Worm (Caenorhabditis elegans) whole organism, L1 larva: ENCODE measurements around the gene aakg-5.

ENCODE experiments used
- C16A3.4 ChIP-seq: fragments of 150-350 bp; optimal IDR thresholded peaks from 2 replicates; lab custom pipeline; 2014; ENCODE audit warnings: missing biosample characterization, missing genetic modification characterization
- Y116A8C.19 ChIP-seq: sonication (generic microtip); optimal IDR thresholded peaks from 2 replicates; lab custom pipeline; 2016; ENCODE audit warnings: missing compliant biosample characterization, missing genetic modification characterization, borderline replicate concordance
- aly-2 ChIP-seq: fragments of 150-350 bp; optimal IDR thresholded peaks from 2 replicates; lab custom pipeline; 2014; ENCODE audit warnings: missing biosample characterization, missing genetic modification characterization
- ama-1 ChIP-seq: fragments of 150-350 bp; optimal IDR thresholded peaks from 2 replicates; lab custom pipeline; 2014
- ceh-63 ChIP-seq: fragments of 200-800 bp; sonication (Bioruptor generic); optimal IDR thresholded peaks from 2 replicates; lab custom pipeline; 2018; ENCODE audit warnings: mild to moderate bottlenecking, missing genetic modification characterization, missing compliant biosample characterization
- ces-1 ChIP-seq: fragments of 150-350 bp; optimal IDR thresholded peaks from 2 replicates; lab custom pipeline; 2014; ENCODE audit warnings: missing biosample characterization, missing genetic modification reagents, missing genetic modification characterization
- dsc-1 ChIP-seq: sonication (generic microtip); optimal IDR thresholded peaks from 2 replicates; lab custom pipeline; 2016; ENCODE audit warnings: mild to moderate bottlenecking, missing genetic modification characterization, missing compliant biosample characterization
- efl-1 ChIP-seq, 4 experiments: fragments of 150-350 bp; optimal IDR thresholded peaks in 3 of 4; peaks in 1 of 4; 1 replicate in 1 of 4; 2 replicates in 3 of 4; lab custom pipeline; 2014; ENCODE audit warnings: missing biosample characterization in 2 of 4, missing genetic modification characterization in 2 of 4, missing genetic modification reagents in 2 of 4
- elt-3 ChIP-seq, 6 experiments: fragments of 150-350 bp in 1 of 6; sonication (generic microtip); optimal IDR thresholded peaks; 2 replicates each; lab custom pipeline; 2017 to 2018; ENCODE audit warnings: missing biosample characterization in 6 of 6, missing genetic modification characterization in 6 of 6, inconsistent platforms in 1 of 6
- ets-5 ChIP-seq: fragments of 200-800 bp; sonication (Bioruptor generic); IDR thresholded peaks from 2 replicates; pipeline ENCODE4 v1.3.6; 2022; ENCODE audit warnings: missing genetic modification characterization, missing compliant biosample characterization
- fkh-4 ChIP-seq: sonication (generic microtip); optimal IDR thresholded peaks from 2 replicates; lab custom pipeline; 2016; ENCODE audit warnings: missing compliant biosample characterization, missing genetic modification characterization, borderline replicate concordance
- fkh-8 ChIP-seq: sonication (generic microtip); optimal IDR thresholded peaks from 2 replicates; lab custom pipeline; 2016; ENCODE audit warnings: mild to moderate bottlenecking, missing genetic modification characterization, missing compliant biosample characterization
- grh-1 ChIP-seq: fragments of 200-800 bp; sonication (Bioruptor generic); IDR thresholded peaks from 2 replicates; pipeline ENCODE4 v1.3.6; 2022; ENCODE audit warnings: missing genetic modification reagents, missing genetic modification characterization, missing compliant biosample characterization
- hlh-4 ChIP-seq: sonication (generic microtip); optimal IDR thresholded peaks from 2 replicates; lab custom pipeline; 2016; ENCODE audit warnings: mild to moderate bottlenecking, missing genetic modification characterization, missing compliant biosample characterization
- isw-1 ChIP-seq: fragments of 200-800 bp; sonication (Bioruptor generic); IDR thresholded peaks from 2 replicates; pipeline ENCODE4 v1.3.6; 2022; ENCODE audit warnings: missing genetic modification characterization, missing compliant biosample characterization
- jun-1 ChIP-seq: fragments of 150-350 bp; optimal IDR thresholded peaks from 2 replicates; lab custom pipeline; 2014; ENCODE audit warnings: missing biosample characterization, missing genetic modification reagents, missing genetic modification characterization
- lin-14 ChIP-seq: fragments of 200-800 bp; sonication (Bioruptor generic); optimal IDR thresholded peaks from 2 replicates; lab custom pipeline; 2018; ENCODE audit warnings: mild to moderate bottlenecking, missing genetic modification characterization, moderate library complexity, missing compliant biosample characterization
- lin-15B ChIP-seq: fragments of 150-350 bp; sonication (generic microtip); optimal IDR thresholded peaks from 3 replicates; lab custom pipeline; 2014; ENCODE audit warnings: missing biosample characterization, missing genetic modification characterization
- lin-35 ChIP-seq, 2 experiments: fragments of 150-350 bp; optimal IDR thresholded peaks; 2 replicates each; lab custom pipeline; 2014; ENCODE audit warnings: missing biosample characterization in 2 of 2, missing genetic modification characterization in 2 of 2, missing genetic modification reagents in 2 of 2
- lin-39 ChIP-seq: fragments of 150-350 bp; optimal IDR thresholded peaks from 2 replicates; lab custom pipeline; 2014; ENCODE audit warnings: missing biosample characterization, missing genetic modification reagents, missing genetic modification characterization
- lsy-2 ChIP-seq, 2 experiments: fragments of 150-350 bp; optimal IDR thresholded peaks; 2 replicates each; lab custom pipeline; 2014; ENCODE audit warnings: missing biosample characterization in 2 of 2, missing genetic modification characterization in 2 of 2
- mab-9 ChIP-seq: fragments of 200-800 bp; sonication (Bioruptor generic); IDR thresholded peaks from 2 replicates; pipeline ENCODE4 v1.3.6; 2022; ENCODE audit warnings: missing genetic modification reagents, missing genetic modification characterization, missing compliant biosample characterization
- mef-2 ChIP-seq: fragments of 150-350 bp; optimal IDR thresholded peaks from 2 replicates; lab custom pipeline; 2014; ENCODE audit warnings: missing biosample characterization, missing genetic modification characterization
- nhr-20 ChIP-seq: sonication (generic microtip); optimal IDR thresholded peaks from 2 replicates; lab custom pipeline; 2016; ENCODE audit warnings: mild to moderate bottlenecking, missing genetic modification characterization, missing compliant biosample characterization
- nhr-28 ChIP-seq: fragments of 150-350 bp; optimal IDR thresholded peaks from 2 replicates; lab custom pipeline; 2014; ENCODE audit warnings: missing biosample characterization, missing genetic modification characterization
- nhr-77 ChIP-seq: fragments of 150-350 bp; optimal IDR thresholded peaks from 2 replicates; lab custom pipeline; 2014; ENCODE audit warnings: missing biosample characterization, missing genetic modification characterization
- nhr-85 ChIP-seq: sonication (generic microtip); peaks from one replicate; lab custom pipeline; 2016; ENCODE audit warnings: missing genetic modification characterization, inconsistent platforms, missing compliant biosample characterization
- pag-3 ChIP-seq: sonication (generic microtip); optimal IDR thresholded peaks from 2 replicates; lab custom pipeline; 2017; ENCODE audit warnings: missing genetic modification characterization, mild to moderate bottlenecking, missing compliant biosample characterization, antibody characterized with exemption, borderline replicate concordance; ENCODE audit not compliant: insufficient read depth
- pax-3 ChIP-seq: fragments of 200-800 bp; sonication (Bioruptor generic); optimal IDR thresholded peaks from 2 replicates; lab custom pipeline; 2018; ENCODE audit warnings: mild to moderate bottlenecking, missing genetic modification characterization, moderate library complexity, missing compliant biosample characterization
- pqm-1 ChIP-seq: sonication (generic microtip); optimal IDR thresholded peaks from 3 replicates; lab custom pipeline; 2017; ENCODE audit warnings: missing biosample characterization, missing genetic modification characterization
- rnt-1 ChIP-seq: sonication (generic microtip); optimal IDR thresholded peaks from 2 replicates; lab custom pipeline; 2016; ENCODE audit warnings: mild to moderate bottlenecking, missing genetic modification characterization, moderate library complexity, missing compliant biosample characterization
- skn-1 ChIP-seq: fragments of 150-350 bp; optimal IDR thresholded peaks from 2 replicates; lab custom pipeline; 2014; ENCODE audit warnings: missing biosample characterization, missing genetic modification characterization
- snu-23 ChIP-seq: sonication (generic microtip); optimal IDR thresholded peaks from 2 replicates; lab custom pipeline; 2016; ENCODE audit warnings: missing genetic modification characterization, missing compliant biosample characterization
- sox-4 ChIP-seq: sonication (generic microtip); optimal IDR thresholded peaks from 2 replicates; lab custom pipeline; 2016; ENCODE audit warnings: missing genetic modification characterization, missing compliant biosample characterization
- sup-37 ChIP-seq: fragments of 200-800 bp; sonication (Bioruptor generic); optimal IDR thresholded peaks from 2 replicates; lab custom pipeline; 2018; ENCODE audit warnings: mild to moderate bottlenecking, missing genetic modification characterization, missing compliant biosample characterization
- swsn-7 ChIP-seq: sonication (generic microtip); optimal IDR thresholded peaks from 2 replicates; lab custom pipeline; 2016; ENCODE audit warnings: missing genetic modification characterization, missing compliant biosample characterization
- tbx-2 ChIP-seq: sonication (generic microtip); optimal IDR thresholded peaks from 2 replicates; lab custom pipeline; 2016; ENCODE audit warnings: missing genetic modification characterization, missing compliant biosample characterization
- tlp-1 ChIP-seq: fragments of 150-350 bp; optimal IDR thresholded peaks from 2 replicates; lab custom pipeline; 2014; ENCODE audit warnings: missing biosample characterization, missing genetic modification characterization
- unc-130 ChIP-seq: fragments of 150-350 bp; optimal IDR thresholded peaks from 2 replicates; lab custom pipeline; 2017; ENCODE audit warnings: missing biosample characterization, missing genetic modification characterization, inconsistent platforms
- unc-62 ChIP-seq: fragments of 150-350 bp; optimal IDR thresholded peaks from 2 replicates; lab custom pipeline; 2014; ENCODE audit warnings: missing biosample characterization, missing genetic modification reagents, missing genetic modification characterization
- unc-86 ChIP-seq: sonication (generic microtip); optimal IDR thresholded peaks from 2 replicates; lab custom pipeline; 2016; ENCODE audit warnings: missing genetic modification characterization, missing compliant biosample characterization
- xbp-1 ChIP-seq: sonication (generic microtip); optimal IDR thresholded peaks from 2 replicates; lab custom pipeline; 2016; ENCODE audit warnings: missing genetic modification characterization, missing compliant biosample characterization
- zag-1 ChIP-seq: fragments of 150-350 bp; optimal IDR thresholded peaks from 2 replicates; lab custom pipeline; 2014; ENCODE audit warnings: missing biosample characterization, missing genetic modification characterization
- ztf-11 ChIP-seq, 2 experiments: sonication (generic microtip); optimal IDR thresholded peaks; 2 replicates each; lab custom pipeline; 2016 to 2017; ENCODE audit warnings: missing genetic modification characterization in 2 of 2, missing biosample characterization in 1 of 2, missing compliant biosample characterization in 1 of 2

Gene aakg-5

ce11 chrII:9931012-9931411 is 43.9 kb downstream of the aakg-5 start (continued):
- TF ChIP-seq lin-35 (GFP tag; optimal IDR thresholded peaks at IDR 0.05; lab: Kevin White, UChicago): peak; percentile 33 to 41
- TF ChIP-seq ama-1: no peak
- no peak for TF ChIP-seq elt-3 (tag; optimal IDR thresholded peaks at IDR 0.05; lab: Kevin White, UChicago)
- TF ChIP-seq swsn-7 (tag; lab: Kevin White, UChicago): peak; percentile 44
- TF ChIP-seq dsc-1 (tag; lab: Kevin White, UChicago): peak; percentile 35
- peak; percentile 51 for TF ChIP-seq unc-86 (tag; lab: Kevin White, UChicago)
- TF ChIP-seq pag-3 (tag; lab: Kevin White, UChicago): no peak
- no peak for TF ChIP-seq hlh-4
- peak; percentile 63 for TF ChIP-seq isw-1 (GFP tag; lab: Robert Waterston, UW)
- TF ChIP-seq lin-14 (GFP tag; lab: Kevin White, UChicago): peak; percentile 82
- no peak for TF ChIP-seq ceh-63 (GFP tag; lab: Kevin White, UChicago)
- peak; percentile 68 for TF ChIP-seq tbx-2 (tag; lab: Kevin White, UChicago)
- no peak for TF ChIP-seq unc-62 (GFP tag; lab: Kevin White, UChicago)
- peak; percentile 48 for TF ChIP-seq lin-15B (tag; lab: Kevin White, UChicago)
- TF ChIP-seq nhr-20 (tag; lab: Kevin White, UChicago): peak; percentile 46
- TF ChIP-seq tlp-1 (tag; lab: Kevin White, UChicago): no peak
- no peak for TF ChIP-seq mef-2 (tag; lab: Kevin White, UChicago)
- TF ChIP-seq nhr-77 (tag; lab: Kevin White, UChicago): peak; percentile 6
- no peak for TF ChIP-seq Y116A8C.19
- TF ChIP-seq lsy-2 (tag; optimal IDR thresholded peaks at IDR 0.05; lab: Kevin White, UChicago): peak; percentile 24 to 57
- TF ChIP-seq pax-3 (tag; lab: Kevin White, UChicago): peak; percentile 41
- peak; percentile 36 for TF ChIP-seq xbp-1 (tag; lab: Kevin White, UChicago)
- no peak for TF ChIP-seq ces-1
- TF ChIP-seq sup-37: no peak
- TF ChIP-seq lin-39 (tag; lab: Kevin White, UChicago): no peak
- peak; percentile 60 to 70 for TF ChIP-seq efl-1 (optimal IDR thresholded peaks at IDR 0.05; lab: Kevin White, UChicago)
- TF ChIP-seq efl-1 (GFP tag; optimal IDR thresholded peaks at IDR 0.05 in 1 of 2; lab: Kevin White, UChicago): peak; percentile 39 to 95
- TF ChIP-seq mab-9 (GFP tag; lab: Robert Waterston, UW): 0 out of 2 replicates have a peak, but pooled peaks have one; percentile 21
- no peak for TF ChIP-seq aly-2 (tag; lab: Kevin White, UChicago)
- TF ChIP-seq nhr-85: peak; percentile 63
- peak; percentile 57 for TF ChIP-seq fkh-8 (tag; lab: Kevin White, UChicago)
- peak; percentile 84 for TF ChIP-seq rnt-1 (tag; lab: Kevin White, UChicago)
- peak; percentile 18 for TF ChIP-seq jun-1 (tag; lab: Kevin White, UChicago)
- TF ChIP-seq nhr-28 (tag; lab: Kevin White, UChicago): no peak
- TF ChIP-seq ztf-11 (tag; optimal IDR thresholded peaks at IDR 0.05; lab: Kevin White, UChicago): peak in 1 of 2 experiments; percentile 65
- TF ChIP-seq unc-130: no peak
- TF ChIP-seq sox-4 (tag; lab: Kevin White, UChicago): no peak
- no peak for TF ChIP-seq zag-1 (tag; lab: Kevin White, UChicago)
- TF ChIP-seq skn-1 (tag; lab: Kevin White, UChicago): no peak
- no peak for TF ChIP-seq C16A3.4
- peak; percentile 59 for TF ChIP-seq snu-23 (GFP tag; lab: Kevin White, UChicago)
- no peak for TF ChIP-seq fkh-4 (tag; lab: Kevin White, UChicago)
- no peak for TF ChIP-seq pqm-1 (tag; lab: Kevin White, UChicago)

ce11 chrII:9928470-9928869 is 46.5 kb downstream of the aakg-5 start:
- TF ChIP-seq sox-4 (tag; lab: Kevin White, UChicago) (no peak), mef-2 (tag; lab: Kevin White, UChicago) (no peak), ets-5 (GFP tag; lab: Robert Waterston, UW) (no peak), ces-1 (no peak), grh-1 (GFP tag; lab: Robert Waterston, UW) (no peak)
